Worm (Caenorhabditis elegans): Measurements from ENCODE around the gene sgo-1.

- TF ChIP-seq lin-15B (tag; optimal IDR thresholded peaks at IDR 0.05) (no peak), fkh-10 (GFP tag; optimal IDR thresholded peaks at IDR 0.05) (no peak), nhr-28 (tag; optimal IDR thresholded peaks at IDR 0.05) (no peak), skn-1 (tag; optimal IDR thresholded peaks at IDR 0.05) (no peak), ama-1 (optimal IDR thresholded peaks at IDR 0.05) (no peak), ztf-4 (tag; optimal IDR thresholded peaks at IDR 0.05) (no peak), pha-4 (tag; optimal IDR thresholded peaks at IDR 0.05) (no peak), jun-1 (tag; optimal IDR thresholded peaks at IDR 0.05) (no peak), snpc-4 (tag; optimal IDR thresholded peaks at IDR 0.05) (no peak), mml-1 (tag; optimal IDR thresholded peaks at IDR 0.05) (no peak), ceh-9 (tag; optimal IDR thresholded peaks at IDR 0.05) (no peak), elt-2 (tag; optimal IDR thresholded peaks at IDR 0.05) (peak; percentile 88)
These were observed 48.4 kb downstream of the sgo-1 start, which contains the start of gene klo-1 for ce11 chrIV:7747838-7748237.

Measured in whole organism, L3 larva.